Worm (Caenorhabditis elegans) whole organism, young adult: ENCODE results near the gene col-163.

Source experiments
- C06A6.2 ChIP-seq: fragments of 200-800 bp; sonication (Bioruptor generic); conservative IDR thresholded peaks from 2 replicates; pipeline ENCODE4 v1.3.6; 2022; ENCODE audit warnings: missing genetic modification characterization, missing compliant biosample characterization
- D2030.7 ChIP-seq: fragments of 200-800 bp; sonication (Bioruptor generic); IDR thresholded peaks from 2 replicates; pipeline ENCODE4 v1.3.6; 2022; ENCODE audit warnings: missing genetic modification reagents, missing genetic modification characterization, missing compliant biosample characterization
- F23B12.7 ChIP-seq: sonication (generic microtip); optimal IDR thresholded peaks from 2 replicates; lab custom pipeline; 2017; ENCODE audit warnings: missing genetic modification characterization, mild to moderate bottlenecking, missing compliant biosample characterization, antibody characterized with exemption, moderate library complexity; ENCODE audit not compliant: insufficient read depth
- F37B4.10 ChIP-seq: fragments of 200-800 bp; sonication (Bioruptor generic); IDR thresholded peaks from 2 replicates; pipeline ENCODE4 v1.3.6; 2022; ENCODE audit warnings: missing genetic modification characterization, missing compliant biosample characterization
- F39B2.1 ChIP-seq: fragments of 200-800 bp; sonication (Bioruptor generic); IDR thresholded peaks from 2 replicates; pipeline ENCODE4 v1.3.6; 2022; ENCODE audit warnings: missing genetic modification reagents, missing genetic modification characterization, missing compliant biosample characterization
- Y53G8AR.9 ChIP-seq: fragments of 200-800 bp; sonication (Bioruptor generic); conservative IDR thresholded peaks from 2 replicates; pipeline ENCODE4 v1.3.6; 2022; ENCODE audit warnings: missing genetic modification reagents, missing genetic modification characterization, missing compliant biosample characterization
- Y79H2A.3 ChIP-seq: fragments of 200-800 bp; sonication (Bioruptor generic); conservative IDR thresholded peaks from 2 replicates; pipeline ENCODE4 v1.3.6; 2022; ENCODE audit warnings: missing genetic modification reagents, missing genetic modification characterization, missing compliant biosample characterization
- ama-1 ChIP-seq, 3 experiments: fragments of 150-350 bp in 1 of 3; sonication (generic microtip) in 2 of 3; optimal IDR thresholded peaks; 2 replicates each; lab custom pipeline; 2014 to 2018; ENCODE audit warnings: missing biosample characterization in 2 of 3, missing genetic modification characterization in 2 of 3, missing genetic modification reagents in 2 of 3
- aptf-2 ChIP-seq: fragments of 200-800 bp; sonication (Bioruptor generic); conservative IDR thresholded peaks from 2 replicates; pipeline ENCODE4 v1.3.6; 2022; ENCODE audit warnings: missing genetic modification reagents, missing genetic modification characterization, missing compliant biosample characterization
- attf-6 ChIP-seq: fragments of 200-800 bp; sonication (Bioruptor generic); IDR thresholded peaks from 2 replicates; pipeline ENCODE4 v1.3.6; 2022; ENCODE audit warnings: missing genetic modification reagents, missing genetic modification characterization, missing compliant biosample characterization
- bed-1 ChIP-seq: fragments of 200-800 bp; sonication (Bioruptor generic); IDR thresholded peaks from 2 replicates; pipeline ENCODE4 v1.3.6; 2022; ENCODE audit warnings: missing genetic modification reagents, missing genetic modification characterization, missing compliant biosample characterization
- cebp-1 ChIP-seq, 2 experiments: fragments of 200-800 bp in 1 of 2; sonication (Bioruptor generic) in 1 of 2; sonication (generic microtip) in 1 of 2; IDR thresholded peaks in 1 of 2; optimal IDR thresholded peaks in 1 of 2; 2 replicates each; pipeline versions ENCODE4 v1.3.6 to Lab custom; 2017 to 2022; ENCODE audit warnings: missing compliant biosample characterization in 2 of 2, missing genetic modification characterization in 2 of 2, mild to moderate bottlenecking in 1 of 2, missing genetic modification reagents in 1 of 2, moderate library complexity in 1 of 2
- chd-7 ChIP-seq: sonication (generic microtip); optimal IDR thresholded peaks from 2 replicates; lab custom pipeline; 2016; ENCODE audit warnings: mild to moderate bottlenecking, missing genetic modification characterization, moderate library complexity, missing compliant biosample characterization
- egrh-3 ChIP-seq: fragments of 200-800 bp; sonication (Bioruptor generic); IDR thresholded peaks from 2 replicates; pipeline ENCODE4 v1.3.6; 2022; ENCODE audit warnings: missing genetic modification reagents, missing genetic modification characterization, missing compliant biosample characterization
- hlh-26 ChIP-seq: fragments of 200-800 bp; sonication (Bioruptor generic); conservative IDR thresholded peaks from 2 replicates; pipeline ENCODE4 v1.3.6; 2022; ENCODE audit warnings: missing genetic modification reagents, missing genetic modification characterization, missing compliant biosample characterization
- hmg-1.2 ChIP-seq: fragments of 200-800 bp; sonication (Bioruptor generic); IDR thresholded peaks from 2 replicates; pipeline ENCODE4 v1.3.6; 2022; ENCODE audit warnings: missing genetic modification reagents, missing genetic modification characterization, missing compliant biosample characterization
- hrde-1 ChIP-seq: sonication (generic microtip); optimal IDR thresholded peaks from 2 replicates; lab custom pipeline; 2016; ENCODE audit warnings: missing genetic modification characterization, mild to moderate bottlenecking, missing compliant biosample characterization, moderate library complexity, missing genotype, missing genetic modification reagents, borderline replicate concordance
- let-526 ChIP-seq: fragments of 200-800 bp; sonication (Bioruptor generic); IDR thresholded peaks from 2 replicates; pipeline ENCODE4 v1.3.6; 2022; ENCODE audit warnings: missing genetic modification reagents, missing genetic modification characterization, missing compliant biosample characterization
- lin-40 ChIP-seq: sonication (generic microtip); optimal IDR thresholded peaks from 2 replicates; lab custom pipeline; 2016; ENCODE audit warnings: missing genetic modification characterization, mild to moderate bottlenecking, missing compliant biosample characterization, missing genotype, missing genetic modification reagents
- lir-1 ChIP-seq: fragments of 200-800 bp; sonication (Bioruptor generic); conservative IDR thresholded peaks from 2 replicates; pipeline ENCODE4 v1.3.6; 2022; ENCODE audit warnings: missing genetic modification reagents, missing genetic modification characterization, missing compliant biosample characterization
- lsl-1 ChIP-seq: fragments of 200-800 bp; sonication (Bioruptor generic); optimal IDR thresholded peaks from 2 replicates; lab custom pipeline; 2018; ENCODE audit warnings: mild to moderate bottlenecking, missing genetic modification characterization, moderate library complexity, missing compliant biosample characterization
- madf-6 ChIP-seq: fragments of 200-800 bp; sonication (Bioruptor generic); IDR thresholded peaks from 2 replicates; pipeline ENCODE4 v1.3.6; 2022; ENCODE audit warnings: missing genetic modification reagents, missing genetic modification characterization, missing compliant biosample characterization
- mcd-1 ChIP-seq: fragments of 200-800 bp; sonication (Bioruptor generic); IDR thresholded peaks from 2 replicates; pipeline ENCODE4 v1.3.6; 2022; ENCODE audit warnings: missing genetic modification reagents, missing genetic modification characterization, missing compliant biosample characterization
- mes-4 ChIP-seq: sonication (generic microtip); optimal IDR thresholded peaks from 2 replicates; lab custom pipeline; 2016; ENCODE audit warnings: missing genotype, missing genetic modification characterization, missing compliant biosample characterization
- nhr-120 ChIP-seq: fragments of 200-800 bp; sonication (Bioruptor generic); IDR thresholded peaks from 2 replicates; pipeline ENCODE4 v1.3.6; 2022; ENCODE audit warnings: missing genetic modification characterization, missing compliant biosample characterization
- nhr-27 ChIP-seq: fragments of 200-800 bp; sonication (Bioruptor generic); optimal IDR thresholded peaks from 2 replicates; lab custom pipeline; 2018; ENCODE audit warnings: mild to moderate bottlenecking, missing genetic modification characterization, moderate library complexity, missing compliant biosample characterization
- pbrm-1 ChIP-seq: fragments of 200-800 bp; sonication (Bioruptor generic); IDR thresholded peaks from 2 replicates; pipeline ENCODE4 v1.3.6; 2022; ENCODE audit warnings: missing genetic modification reagents, missing genetic modification characterization, missing compliant biosample characterization
- rcor-1 ChIP-seq: fragments of 200-800 bp; sonication (Bioruptor generic); IDR thresholded peaks from 2 replicates; pipeline ENCODE4 v1.3.6; 2022; ENCODE audit warnings: missing genetic modification reagents, missing genetic modification characterization, missing compliant biosample characterization
- sdz-38 ChIP-seq: sonication (generic microtip); optimal IDR thresholded peaks from 2 replicates; lab custom pipeline; 2016; ENCODE audit warnings: missing genotype, missing genetic modification characterization, missing compliant biosample characterization
- sea-2 ChIP-seq: fragments of 200-800 bp; sonication (Bioruptor generic); IDR thresholded peaks from 2 replicates; pipeline ENCODE4 v1.3.6; 2022; ENCODE audit warnings: missing genetic modification characterization, missing compliant biosample characterization
- snpc-3.4 ChIP-seq: sonication (generic microtip); optimal IDR thresholded peaks from 2 replicates; lab custom pipeline; 2017; ENCODE audit warnings: missing genetic modification characterization, mild to moderate bottlenecking, missing compliant biosample characterization, antibody characterized with exemption, moderate library complexity, missing genotype, missing genetic modification reagents
- sptf-2 ChIP-seq: fragments of 200-800 bp; sonication (Bioruptor generic); optimal IDR thresholded peaks from 2 replicates; lab custom pipeline; 2018; ENCODE audit warnings: mild to moderate bottlenecking, missing genetic modification characterization, missing compliant biosample characterization
- tbx-9 ChIP-seq: sonication (generic microtip); optimal IDR thresholded peaks from 2 replicates; lab custom pipeline; 2016; ENCODE audit warnings: borderline replicate concordance, missing genetic modification characterization, inconsistent platforms, missing compliant biosample characterization
- tlf-1 ChIP-seq: fragments of 200-800 bp; sonication (Bioruptor generic); optimal IDR thresholded peaks from 2 replicates; lab custom pipeline; 2018; ENCODE audit warnings: mild to moderate bottlenecking, missing genetic modification characterization, missing compliant biosample characterization
- unc-62 ChIP-seq: fragments of 150-350 bp; optimal IDR thresholded peaks from 2 replicates; lab custom pipeline; 2014; ENCODE audit warnings: missing biosample characterization, missing genetic modification reagents, missing genetic modification characterization
- zfh-2 ChIP-seq: fragments of 200-800 bp; sonication (Bioruptor generic); conservative IDR thresholded peaks from 2 replicates; pipeline ENCODE4 v1.3.6; 2022; ENCODE audit warnings: missing genetic modification reagents, missing genetic modification characterization, missing compliant biosample characterization
- zim-3 ChIP-seq: sonication (generic microtip); optimal IDR thresholded peaks from 2 replicates; lab custom pipeline; 2017; ENCODE audit warnings: mild to moderate bottlenecking, missing genetic modification characterization, moderate library complexity, missing compliant biosample characterization
- ztf-28 ChIP-seq: fragments of 200-800 bp; sonication (Bioruptor generic); IDR thresholded peaks from 2 replicates; pipeline ENCODE4 v1.3.6; 2022; ENCODE audit warnings: missing genetic modification reagents, missing genetic modification characterization, missing compliant biosample characterization
- ztf-6 ChIP-seq: fragments of 200-800 bp; sonication (Bioruptor generic); IDR thresholded peaks from 2 replicates; pipeline ENCODE4 v1.3.6; 2022; ENCODE audit warnings: missing genetic modification reagents, missing genetic modification characterization, missing compliant biosample characterization

Gene col-163

ce11 chrV:20605812-20606211 lies 5.9 kb downstream of the col-163 start:
- peak; percentile 26; the same call in 1 of the 2 replicates for TF ChIP-seq zfh-2

- TF ChIP-seq Y79H2A.3 (GFP tag; lab: Robert Waterston, UW): no peak
- TF ChIP-seq mes-4: no peak
- no peak for TF ChIP-seq rcor-1
- TF ChIP-seq attf-6 (GFP tag; lab: Robert Waterston, UW): no peak
- no peak for TF ChIP-seq tlf-1
- no peak for TF ChIP-seq sea-2 (GFP tag; lab: Robert Waterston, UW)
- TF ChIP-seq C06A6.2 (GFP tag; lab: Robert Waterston, UW): no peak
- TF ChIP-seq zim-3 (tag; lab: Kevin White, UChicago): no peak
- TF ChIP-seq nhr-27 (tag; lab: Kevin White, UChicago): no peak
- no peak for TF ChIP-seq zfh-2
- TF ChIP-seq lin-40: no peak
- no peak for TF ChIP-seq sdz-38 (tag; lab: Kevin White, UChicago)
- TF ChIP-seq sptf-2: no peak
- TF ChIP-seq lsl-1 (GFP tag; lab: Kevin White, UChicago): no peak
- no peak for TF ChIP-seq pbrm-1
- no peak for TF ChIP-seq hmg-1.2 (GFP tag; lab: Robert Waterston, UW)
- no peak for TF ChIP-seq snpc-3.4
- no peak for TF ChIP-seq hrde-1 (tag; lab: Kevin White, UChicago)
- no peak for TF ChIP-seq bed-1 (GFP tag; lab: Robert Waterston, UW)
Measured at ce11 chrV:20606617-20607016, 6.7 kb downstream of the col-163 start, which contains the start of gene F46B3.23. Gene F46B3.23, minus strand, starts transcription at chrV:20606717.

DNA sequence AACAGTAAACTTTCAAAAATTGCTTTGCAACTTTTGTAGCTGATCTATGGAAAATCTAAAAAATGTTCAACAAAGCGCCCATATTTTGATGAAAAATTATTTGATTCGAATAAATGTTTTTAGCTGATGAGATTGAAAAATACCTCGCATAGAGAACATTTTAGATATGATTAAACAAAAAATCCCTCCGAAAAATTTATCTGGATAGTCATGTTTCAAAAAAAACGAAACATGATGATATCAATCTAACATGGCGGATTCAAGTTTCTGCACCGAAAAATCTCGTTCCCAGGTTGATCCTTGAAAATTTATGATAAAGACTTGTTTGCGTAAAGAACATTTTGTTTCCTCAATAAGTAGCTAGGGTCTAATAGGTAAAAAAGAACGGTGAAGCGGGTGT lies 8.8 kb downstream of the col-163 start, which contains the start of gene ttr-12:
Gene ttr-12, minus strand, starts transcription at position 101 of the 400 bp plus-strand sequence.
- TF ChIP-seq lir-1 (GFP tag; lab: Robert Waterston, UW): no peak
- no peak for TF ChIP-seq F37B4.10 (GFP tag; lab: Robert Waterston, UW)
- no peak for TF ChIP-seq aptf-2
- TF ChIP-seq unc-62 (GFP tag; lab: Kevin White, UChicago): no peak
- no peak for TF ChIP-seq mcd-1 (GFP tag; lab: Robert Waterston, UW)
- no peak for TF ChIP-seq attf-6 (GFP tag; lab: Robert Waterston, UW)
- no peak for TF ChIP-seq ama-1 (optimal IDR thresholded peaks at IDR 0.05; lab: Kevin White, UChicago)
- TF ChIP-seq ama-1 (GFP tag; optimal IDR thresholded peaks at IDR 0.05; lab: Kevin White, UChicago): no peak
- no peak for TF ChIP-seq cebp-1 (GFP tag; IDR thresholded peaks at IDR 0.05; lab: Robert Waterston, UW)
- no peak for TF ChIP-seq cebp-1 (tag; optimal IDR thresholded peaks at IDR 0.05; lab: Kevin White, UChicago)
- no peak for TF ChIP-seq egrh-3

DNA sequence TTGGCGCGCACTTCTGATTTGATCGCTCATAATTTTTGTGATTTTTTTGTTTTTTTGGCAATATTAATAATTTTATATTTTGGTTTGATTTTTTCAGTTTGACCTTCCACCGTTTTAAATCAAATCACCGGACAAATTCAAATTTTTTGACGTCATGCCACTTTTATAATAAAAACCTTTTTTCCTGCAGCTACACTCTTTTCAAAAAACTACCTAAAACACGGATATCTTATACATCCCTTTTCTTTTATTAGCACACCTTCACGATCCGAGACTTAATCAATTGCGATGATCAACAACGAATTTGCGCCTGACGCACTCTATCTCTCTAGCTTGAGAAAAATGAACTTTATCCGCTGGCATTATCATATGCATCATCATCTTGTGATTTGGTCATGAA lies 9.6 kb downstream of the col-163 start, which contains the start of gene grd-2:
Gene grd-2, plus strand, starts transcription at position 301 of the 400 bp plus-strand sequence.
- no peak for TF ChIP-seq nhr-120 (GFP tag; lab: Robert Waterston, UW)
- TF ChIP-seq D2030.7 (GFP tag; lab: Robert Waterston, UW): no peak
- no peak for TF ChIP-seq F23B12.7
- TF ChIP-seq ztf-6 (GFP tag; lab: Robert Waterston, UW): no peak
- TF ChIP-seq madf-6 (GFP tag; lab: Robert Waterston, UW): no peak
- TF ChIP-seq Y53G8AR.9 (GFP tag; lab: Robert Waterston, UW): no peak
- no peak for TF ChIP-seq let-526 (GFP tag; lab: Robert Waterston, UW)
- TF ChIP-seq F39B2.1 (GFP tag; lab: Robert Waterston, UW): no peak
- TF ChIP-seq chd-7 (tag; lab: Kevin White, UChicago): no peak
- TF ChIP-seq hlh-26 (GFP tag; lab: Robert Waterston, UW): no peak
- no peak for TF ChIP-seq tbx-9 (tag; lab: Kevin White, UChicago)
- TF ChIP-seq sea-2 (GFP tag; lab: Robert Waterston, UW): no peak
- no peak for TF ChIP-seq nhr-27 (tag; lab: Kevin White, UChicago)
- TF ChIP-seq ztf-28 (GFP tag; lab: Robert Waterston, UW): no peak
- TF ChIP-seq egrh-3: no peak
- TF ChIP-seq, all 124 proteins: peak for 0
